Worm (Caenorhabditis elegans) whole organism, late embryonic: ENCODE data around the gene C34B4.3.
A peak's percentile ranks its signal among the peaks of the same experiment; 100 is the strongest.

Experiments
- C08G9.2 ChIP-seq: sonication (generic microtip); optimal IDR thresholded peaks from 2 replicates; lab custom pipeline; 2016; ENCODE audit warnings: mild to moderate bottlenecking, missing genetic modification characterization, moderate library complexity, missing compliant biosample characterization
- F13H6.1 ChIP-seq: sonication (generic microtip); optimal IDR thresholded peaks from 2 replicates; lab custom pipeline; 2016; ENCODE audit warnings: missing genetic modification characterization, missing compliant biosample characterization
- K02D7.2 ChIP-seq: sonication (generic microtip); optimal IDR thresholded peaks from 2 replicates; lab custom pipeline; 2017; ENCODE audit warnings: mild to moderate bottlenecking, missing genetic modification characterization, missing compliant biosample characterization
- K09A11.1 ChIP-seq: sonication (generic microtip); optimal IDR thresholded peaks from 2 replicates; lab custom pipeline; 2017; ENCODE audit warnings: antibody characterized with exemption, mild to moderate bottlenecking, missing genetic modification characterization, missing compliant biosample characterization; ENCODE audit not compliant: insufficient read depth
- T23F11.4 ChIP-seq: fragments of 200-800 bp; sonication (Bioruptor generic); optimal IDR thresholded peaks from 2 replicates; lab custom pipeline; 2018; ENCODE audit warnings: mild to moderate bottlenecking, missing genetic modification characterization, missing compliant biosample characterization
- Y22D7AL.16 ChIP-seq: sonication (generic microtip); optimal IDR thresholded peaks from 2 replicates; lab custom pipeline; 2016; ENCODE audit warnings: missing genetic modification characterization, missing compliant biosample characterization
- ama-1 ChIP-seq: fragments of 150-350 bp; optimal IDR thresholded peaks from 2 replicates; lab custom pipeline; 2014
- ceh-14 ChIP-seq: sonication (generic microtip); optimal IDR thresholded peaks from 2 replicates; lab custom pipeline; 2016; ENCODE audit warnings: missing genotype, missing genetic modification characterization, missing compliant biosample characterization
- ceh-18 ChIP-seq: sonication (generic microtip); optimal IDR thresholded peaks from 2 replicates; lab custom pipeline; 2016; ENCODE audit warnings: missing genetic modification characterization, missing compliant biosample characterization
- ceh-19 ChIP-seq: fragments of 200-800 bp; sonication (Bioruptor generic); optimal IDR thresholded peaks from 2 replicates; lab custom pipeline; 2018; ENCODE audit warnings: mild to moderate bottlenecking, missing genetic modification characterization, missing compliant biosample characterization
- ceh-24 ChIP-seq: sonication (generic microtip); optimal IDR thresholded peaks from 2 replicates; lab custom pipeline; 2016; ENCODE audit warnings: mild to moderate bottlenecking, missing genetic modification characterization, missing compliant biosample characterization
- ceh-31 ChIP-seq: sonication (generic microtip); optimal IDR thresholded peaks from 2 replicates; lab custom pipeline; 2016; ENCODE audit warnings: missing genetic modification characterization, missing compliant biosample characterization
- ceh-34 ChIP-seq: sonication (generic microtip); optimal IDR thresholded peaks from 2 replicates; lab custom pipeline; 2016; ENCODE audit warnings: mild to moderate bottlenecking, missing genetic modification characterization, missing compliant biosample characterization
- ceh-6 ChIP-seq: fragments of 200-800 bp; sonication (Bioruptor generic); optimal IDR thresholded peaks from 2 replicates; lab custom pipeline; 2018; ENCODE audit warnings: mild to moderate bottlenecking, missing genetic modification characterization, missing compliant biosample characterization
- dmd-4 ChIP-seq: sonication (generic microtip); optimal IDR thresholded peaks from 2 replicates; lab custom pipeline; 2016; ENCODE audit warnings: borderline replicate concordance, missing genetic modification characterization, missing compliant biosample characterization
- dve-1 ChIP-seq: sonication (generic microtip); optimal IDR thresholded peaks from 2 replicates; lab custom pipeline; 2017; ENCODE audit warnings: antibody characterized with exemption, mild to moderate bottlenecking, missing genetic modification characterization, missing compliant biosample characterization
- elt-2 ChIP-seq: sonication (generic microtip); optimal IDR thresholded peaks from 2 replicates; lab custom pipeline; 2016; ENCODE audit warnings: missing genetic modification reagents, missing genetic modification characterization, missing compliant biosample characterization
- elt-4 ChIP-seq: sonication (generic microtip); optimal IDR thresholded peaks from 2 replicates; lab custom pipeline; 2016; ENCODE audit warnings: missing genetic modification characterization, missing compliant biosample characterization
- eyg-1 ChIP-seq: sonication (generic microtip); optimal IDR thresholded peaks from 2 replicates; lab custom pipeline; 2016; ENCODE audit warnings: missing genotype, missing genetic modification characterization, missing compliant biosample characterization
- fax-1 ChIP-seq: sonication (generic microtip); optimal IDR thresholded peaks from 2 replicates; lab custom pipeline; 2016; ENCODE audit warnings: missing genotype, missing genetic modification characterization, missing compliant biosample characterization
- fkh-10 ChIP-seq: fragments of 150-350 bp; optimal IDR thresholded peaks from 2 replicates; lab custom pipeline; 2014; ENCODE audit warnings: missing biosample characterization, missing genetic modification reagents, missing genetic modification characterization
- gmeb-2 ChIP-seq: sonication (generic microtip); optimal IDR thresholded peaks from 2 replicates; lab custom pipeline; 2016; ENCODE audit warnings: missing genetic modification characterization, inconsistent platforms, missing compliant biosample characterization
- hlh-15 ChIP-seq: sonication (generic microtip); optimal IDR thresholded peaks from 2 replicates; lab custom pipeline; 2016; ENCODE audit warnings: missing genetic modification characterization, missing compliant biosample characterization
- hlh-6 ChIP-seq: sonication (generic microtip); optimal IDR thresholded peaks from 2 replicates; lab custom pipeline; 2016; ENCODE audit warnings: missing genotype, missing genetic modification characterization, missing compliant biosample characterization
- hlh-8 ChIP-seq: sonication (generic microtip); optimal IDR thresholded peaks from 2 replicates; lab custom pipeline; 2016; ENCODE audit warnings: missing genotype, missing genetic modification characterization, missing compliant biosample characterization
- lim-6 ChIP-seq: sonication (generic microtip); optimal IDR thresholded peaks from 2 replicates; lab custom pipeline; 2016; ENCODE audit warnings: missing genetic modification characterization, missing compliant biosample characterization
- lin-11 ChIP-seq: fragments of 200-800 bp; sonication (Bioruptor generic); optimal IDR thresholded peaks from 2 replicates; lab custom pipeline; 2018; ENCODE audit warnings: mild to moderate bottlenecking, missing genetic modification characterization, missing compliant biosample characterization
- madf-2 ChIP-seq: sonication (generic microtip); optimal IDR thresholded peaks from 2 replicates; lab custom pipeline; 2017; ENCODE audit warnings: missing genetic modification characterization, missing compliant biosample characterization
- nhr-11 ChIP-seq: fragments of 150-350 bp; optimal IDR thresholded peaks from 2 replicates; lab custom pipeline; 2014; ENCODE audit warnings: missing biosample characterization, missing genetic modification characterization
- nhr-232 ChIP-seq: sonication (generic microtip); optimal IDR thresholded peaks from 2 replicates; lab custom pipeline; 2016; ENCODE audit warnings: missing genetic modification characterization, missing compliant biosample characterization
- pha-2 ChIP-seq: sonication (generic microtip); optimal IDR thresholded peaks from 2 replicates; lab custom pipeline; 2017; ENCODE audit warnings: mild to moderate bottlenecking, missing genetic modification characterization, missing compliant biosample characterization
- pha-4 ChIP-seq: fragments of 150-350 bp; optimal IDR thresholded peaks from 2 replicates; lab custom pipeline; 2018; ENCODE audit warnings: missing biosample characterization, missing genetic modification reagents, missing genetic modification characterization
- pros-1 ChIP-seq: fragments of 150-350 bp; optimal IDR thresholded peaks from 2 replicates; lab custom pipeline; 2014; ENCODE audit warnings: missing biosample characterization, missing genetic modification reagents, missing genetic modification characterization
- ref-2 ChIP-seq: sonication (generic microtip); optimal IDR thresholded peaks from 2 replicates; lab custom pipeline; 2016; ENCODE audit warnings: missing genetic modification characterization, missing compliant biosample characterization
- rnt-1 ChIP-seq: sonication (generic microtip); optimal IDR thresholded peaks from 2 replicates; lab custom pipeline; 2016; ENCODE audit warnings: missing genetic modification characterization, missing compliant biosample characterization
- sox-2 ChIP-seq: fragments of 200-800 bp; sonication (Bioruptor generic); IDR thresholded peaks from 2 replicates; pipeline ENCODE4 v1.3.6; 2022; ENCODE audit warnings: missing genetic modification reagents, missing genetic modification characterization, missing compliant biosample characterization
- syd-9 ChIP-seq: sonication (generic microtip); optimal IDR thresholded peaks from 2 replicates; lab custom pipeline; 2016; ENCODE audit warnings: mild to moderate bottlenecking, missing genetic modification characterization, moderate library complexity, missing compliant biosample characterization
- tbx-7 ChIP-seq: sonication (generic microtip); optimal IDR thresholded peaks from 2 replicates; lab custom pipeline; 2016; ENCODE audit warnings: missing genotype, missing genetic modification characterization, missing compliant biosample characterization
- ttx-3 ChIP-seq: sonication (generic microtip); optimal IDR thresholded peaks from 2 replicates; lab custom pipeline; 2016; ENCODE audit warnings: missing genetic modification reagents, missing genetic modification characterization, missing compliant biosample characterization
- unc-42 ChIP-seq: sonication (generic microtip); optimal IDR thresholded peaks from 2 replicates; lab custom pipeline; 2016; ENCODE audit warnings: missing genotype, missing genetic modification characterization, missing compliant biosample characterization
- unc-86 ChIP-seq: sonication (generic microtip); optimal IDR thresholded peaks from 2 replicates; lab custom pipeline; 2016; ENCODE audit warnings: missing genetic modification characterization, missing compliant biosample characterization

C34B4.3 gene

DNA sequence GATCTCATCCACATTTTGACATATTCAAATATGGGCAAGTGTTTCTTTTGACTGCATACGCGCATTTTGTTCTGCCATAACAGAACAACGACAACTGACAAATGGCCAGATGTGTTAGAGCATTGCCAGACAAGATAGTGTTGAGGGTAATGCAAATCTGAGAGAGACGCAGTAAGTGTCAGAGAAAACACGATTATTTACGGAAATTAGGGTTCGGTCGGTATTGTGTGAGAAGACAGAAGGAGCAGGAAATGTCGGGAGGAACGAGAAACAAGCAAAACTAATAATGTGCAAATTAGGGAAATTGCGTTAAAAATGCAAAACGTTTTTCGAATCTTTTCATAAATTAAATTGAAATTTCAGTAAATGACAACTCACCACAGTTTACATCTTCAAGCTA lies 46.5 kb downstream of the C34B4.3 start (continued):
- TF ChIP-seq elt-2: no peak
- TF ChIP-seq K02D7.2 (tag; lab: Kevin White, UChicago): no peak
- TF ChIP-seq ceh-19 (GFP tag; lab: Kevin White, UChicago): no peak
- peak; percentile 64 for TF ChIP-seq fkh-10 (GFP tag; lab: Kevin White, UChicago)
- TF ChIP-seq ref-2 (tag; lab: Kevin White, UChicago): no peak
- TF ChIP-seq F13H6.1 (tag; lab: Kevin White, UChicago): no peak
- TF ChIP-seq lin-11 (tag; lab: Kevin White, UChicago): no peak
- no peak for TF ChIP-seq dve-1 (tag; lab: Kevin White, UChicago)
- no peak for TF ChIP-seq unc-86 (tag; lab: Kevin White, UChicago)
- TF ChIP-seq rnt-1: no peak
- TF ChIP-seq elt-4 (tag; lab: Kevin White, UChicago): no peak
- TF ChIP-seq hlh-8 (tag; lab: Kevin White, UChicago): no peak

DNA sequence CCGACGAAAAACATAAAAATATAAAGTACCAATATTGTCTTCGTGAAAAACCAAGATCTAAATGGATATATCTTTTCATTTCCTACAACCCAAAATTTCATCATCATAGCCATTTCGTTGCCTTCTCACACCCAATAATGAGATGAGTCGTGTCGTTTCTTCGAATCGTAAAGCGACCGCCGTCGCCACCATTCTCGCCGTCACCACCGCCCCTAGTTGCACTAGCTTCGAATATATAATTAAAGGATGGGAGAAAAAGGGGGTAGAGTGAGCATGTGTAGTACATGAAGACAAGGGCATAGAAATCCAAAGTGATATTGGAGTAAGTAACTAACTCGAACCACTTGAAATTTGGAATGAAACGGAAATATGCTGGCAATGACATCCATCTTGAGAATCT lies 48.7 kb downstream of the C34B4.3 start:
- TF ChIP-seq sox-2 (GFP tag; lab: Robert Waterston, UW): no peak
- TF ChIP-seq unc-42 (tag; lab: Kevin White, UChicago): peak; percentile 70
- peak; percentile 35 for TF ChIP-seq ceh-31 (tag; lab: Kevin White, UChicago)
- TF ChIP-seq elt-2: no peak
- TF ChIP-seq syd-9: no peak
- TF ChIP-seq pha-4 (tag; lab: Kevin White, UChicago): no peak
- no peak for TF ChIP-seq fkh-10 (GFP tag; lab: Kevin White, UChicago)
- no peak for TF ChIP-seq nhr-11 (tag; lab: Kevin White, UChicago)
- TF ChIP-seq fax-1: no peak
- no peak for TF ChIP-seq lim-6 (tag; lab: Kevin White, UChicago)
- no peak for TF ChIP-seq K09A11.1 (tag; lab: Kevin White, UChicago)
- peak; percentile 8 for TF ChIP-seq ceh-14 (tag; lab: Kevin White, UChicago)
- no peak for TF ChIP-seq hlh-15 (tag; lab: Kevin White, UChicago)

DNA sequence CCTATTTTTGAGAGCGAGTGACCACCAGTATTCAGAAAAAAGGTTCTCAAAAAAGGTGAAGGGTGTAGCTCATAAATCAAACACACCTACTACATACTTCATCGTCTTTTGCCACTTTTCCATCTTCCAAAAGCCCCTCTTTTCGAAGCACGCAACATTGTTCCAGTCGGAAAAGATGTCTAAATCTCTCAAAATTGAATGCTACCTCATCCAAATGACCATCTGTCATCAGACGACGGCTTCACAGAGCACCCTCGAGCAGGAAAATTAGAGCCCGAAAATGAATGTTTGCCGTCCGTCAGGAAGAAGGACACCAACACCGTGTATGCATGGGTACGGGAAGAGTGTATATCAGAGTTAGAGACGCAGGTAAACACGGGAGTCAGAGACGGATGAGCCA lies 49.4 kb downstream of the C34B4.3 start:
- TF ChIP-seq Y22D7AL.16 (tag; lab: Kevin White, UChicago): no peak
- TF ChIP-seq ceh-24 (tag; lab: Kevin White, UChicago): no peak
- no peak for TF ChIP-seq fkh-10 (GFP tag; lab: Kevin White, UChicago)
- no peak for TF ChIP-seq K09A11.1 (tag; lab: Kevin White, UChicago)
- no peak for TF ChIP-seq C08G9.2
- TF ChIP-seq pros-1 (tag; lab: Kevin White, UChicago): no peak
- TF ChIP-seq ceh-34 (tag; lab: Kevin White, UChicago): no peak

DNA sequence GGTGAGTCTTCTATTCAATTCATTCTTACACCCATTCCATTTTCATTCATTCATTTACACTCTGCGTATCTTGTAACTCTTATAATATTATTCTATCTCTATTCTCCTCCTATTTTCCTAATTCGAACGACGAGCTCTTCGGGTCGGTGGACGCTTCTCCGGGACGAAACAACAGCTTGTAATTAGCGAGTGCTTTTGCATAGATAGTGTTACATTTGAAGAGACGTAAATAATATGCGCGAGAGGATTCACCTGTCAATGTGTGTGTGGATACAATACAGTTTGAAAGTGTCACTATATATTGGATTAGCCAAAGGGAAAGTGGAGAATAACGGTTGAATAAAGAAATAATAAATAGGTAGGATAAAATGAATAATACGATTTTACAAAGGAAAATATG lies 50.3 kb downstream of the C34B4.3 start:
- no peak for TF ChIP-seq lin-11 (tag; lab: Kevin White, UChicago)
- peak; percentile 35 for TF ChIP-seq ceh-31 (tag; lab: Kevin White, UChicago)

DNA sequence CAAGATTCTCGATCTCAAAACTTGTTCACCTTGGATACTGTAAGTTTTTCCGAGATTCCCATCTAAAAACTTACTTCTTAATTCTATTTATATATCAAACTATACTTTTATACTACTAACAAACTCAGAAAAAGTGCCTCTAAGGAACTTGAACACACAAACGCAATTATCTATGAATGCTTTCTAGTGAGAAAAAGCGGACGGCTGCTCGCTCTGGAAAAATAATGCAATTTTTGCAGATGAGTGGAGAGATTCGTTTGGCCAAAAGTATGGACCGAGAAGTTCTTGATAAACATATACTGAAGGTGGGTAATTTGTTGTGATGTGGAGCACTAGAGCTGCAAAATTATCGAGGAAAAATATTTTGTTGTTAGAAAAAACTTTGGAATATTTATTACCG lies 50.9 kb downstream of the C34B4.3 start:
- TF ChIP-seq T23F11.4 (GFP tag; lab: Kevin White, UChicago) (no peak), dve-1 (tag; lab: Kevin White, UChicago) (no peak), syd-9 (no peak), dmd-4 (tag; lab: Kevin White, UChicago) (no peak), sox-2 (GFP tag; lab: Robert Waterston, UW) (no peak), nhr-232 (no peak), gmeb-2 (no peak), ceh-31 (tag; lab: Kevin White, UChicago) (no peak), tbx-7 (no peak), ama-1 (lab: Kevin White, UChicago) (no peak), madf-2 (tag; lab: Kevin White, UChicago) (no peak), ttx-3 (tag; lab: Kevin White, UChicago) (no peak), K02D7.2 (tag; lab: Kevin White, UChicago) (no peak), ceh-18 (no peak), pha-2 (tag; lab: Kevin White, UChicago) (no peak), ceh-6 (GFP tag; lab: Kevin White, UChicago) (no peak), K09A11.1 (tag; lab: Kevin White, UChicago) (no peak), hlh-6 (tag; lab: Kevin White, UChicago) (no peak), ceh-19 (GFP tag; lab: Kevin White, UChicago) (no peak), eyg-1 (no peak)
